Worm (Caenorhabditis elegans): ENCODE measurements around the gene mec-12.

DNA sequence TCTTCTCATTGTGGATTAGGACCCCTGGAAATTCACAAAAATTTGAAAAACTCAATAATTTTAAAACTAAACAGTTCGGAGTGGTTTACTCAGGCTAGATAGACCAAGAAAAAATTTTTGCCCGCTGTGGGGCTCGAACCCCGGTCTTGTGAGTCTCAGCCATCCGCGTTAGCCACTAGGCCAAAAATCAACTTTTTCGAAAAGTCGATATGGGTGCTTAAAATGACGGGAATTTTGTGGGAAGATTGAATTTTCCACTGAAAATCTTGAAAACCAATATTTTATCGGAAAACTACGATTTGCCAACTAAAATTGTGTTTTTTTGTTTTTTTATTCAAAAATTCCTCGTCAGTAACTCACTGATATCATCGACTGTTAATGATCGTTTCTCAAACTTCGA, 31.5 kb downstream of the mec-12 start:
- TF ChIP-seq mes-4 (tag; optimal IDR thresholded peaks at IDR 0.05) (no peak), ets-4 (GFP tag; optimal IDR thresholded peaks at IDR 0.05) (no peak)

All from whole organism, young adult.